Worm (Caenorhabditis elegans) whole organism, mixed stage, embryonic: ENCODE measurements around the gene wdfy-2.
A peak's percentile ranks its signal among the peaks of the same experiment; 100 is the strongest.

Experiments
- M03D4.4 ChIP-seq: sonication (generic microtip); optimal IDR thresholded peaks from 2 replicates; lab custom pipeline; 2017; ENCODE audit warnings: mild to moderate bottlenecking, missing genetic modification characterization, missing compliant biosample characterization
- blmp-1 ChIP-seq: fragments of 150-350 bp; optimal IDR thresholded peaks from 2 replicates; lab custom pipeline; 2014; ENCODE audit warnings: missing biosample characterization, missing genetic modification characterization
- ceh-39 ChIP-seq: fragments of 150-350 bp; optimal IDR thresholded peaks from 2 replicates; lab custom pipeline; 2014; ENCODE audit warnings: missing biosample characterization, missing genetic modification characterization
- ceh-43 ChIP-seq: fragments of 200-800 bp; sonication (Bioruptor generic); optimal IDR thresholded peaks from 2 replicates; lab custom pipeline; 2018; ENCODE audit warnings: mild to moderate bottlenecking, missing genetic modification characterization, moderate library complexity, missing compliant biosample characterization
- ceh-83 ChIP-seq: fragments of 200-800 bp; sonication (Bioruptor generic); optimal IDR thresholded peaks from 2 replicates; lab custom pipeline; 2018; ENCODE audit warnings: mild to moderate bottlenecking, missing genetic modification characterization, missing compliant biosample characterization
- ces-1 ChIP-seq: fragments of 150-350 bp; optimal IDR thresholded peaks from 2 replicates; lab custom pipeline; 2014; ENCODE audit warnings: missing biosample characterization, missing genetic modification reagents, missing genetic modification characterization
- cnd-1 ChIP-seq: fragments of 200-800 bp; sonication (Bioruptor generic); optimal IDR thresholded peaks from 2 replicates; lab custom pipeline; 2018; ENCODE audit warnings: mild to moderate bottlenecking, missing genetic modification characterization, missing compliant biosample characterization
- drap-1 ChIP-seq: fragments of 200-800 bp; sonication (Bioruptor generic); optimal IDR thresholded peaks from 3 replicates; lab custom pipeline; 2018; ENCODE audit warnings: mild to moderate bottlenecking, missing genetic modification characterization, missing compliant biosample characterization
- elt-1 ChIP-seq: sonication (generic microtip); optimal IDR thresholded peaks from 2 replicates; lab custom pipeline; 2017; ENCODE audit warnings: missing genetic modification characterization, mild to moderate bottlenecking, missing compliant biosample characterization, antibody characterized with exemption, moderate library complexity, borderline replicate concordance; ENCODE audit not compliant: insufficient read depth
- elt-3 ChIP-seq: fragments of 150-350 bp; optimal IDR thresholded peaks from 2 replicates; lab custom pipeline; 2014; ENCODE audit warnings: missing biosample characterization, missing genetic modification characterization
- flh-1 ChIP-seq: fragments of 200-800 bp; sonication (Bioruptor generic); optimal IDR thresholded peaks from 2 replicates; lab custom pipeline; 2018; ENCODE audit warnings: mild to moderate bottlenecking, missing genetic modification characterization, moderate library complexity, missing compliant biosample characterization
- ham-2 ChIP-seq: fragments of 200-800 bp; sonication (Bioruptor generic); optimal IDR thresholded peaks from 2 replicates; lab custom pipeline; 2018; ENCODE audit warnings: mild to moderate bottlenecking, missing genetic modification characterization, missing compliant biosample characterization
- hlh-1 ChIP-seq: fragments of 150-350 bp; optimal IDR thresholded peaks from 2 replicates; lab custom pipeline; 2014; ENCODE audit warnings: missing biosample characterization, missing genetic modification reagents, missing genetic modification characterization
- lin-13 ChIP-seq: fragments of 150-350 bp; optimal IDR thresholded peaks from 2 replicates; lab custom pipeline; 2014; ENCODE audit warnings: missing biosample characterization, missing genetic modification characterization
- lin-32 ChIP-seq: fragments of 200-800 bp; sonication (Bioruptor generic); optimal IDR thresholded peaks from 2 replicates; lab custom pipeline; 2018; ENCODE audit warnings: mild to moderate bottlenecking, missing genetic modification characterization, missing compliant biosample characterization
- lsy-2 ChIP-seq: fragments of 150-350 bp; optimal IDR thresholded peaks from 2 replicates; lab custom pipeline; 2014; ENCODE audit warnings: missing biosample characterization, missing genetic modification characterization
- mab-5 ChIP-seq: fragments of 150-350 bp; optimal IDR thresholded peaks from 2 replicates; lab custom pipeline; 2014; ENCODE audit warnings: missing biosample characterization, missing genetic modification characterization
- mep-1 ChIP-seq: fragments of 150-350 bp; optimal IDR thresholded peaks from 2 replicates; lab custom pipeline; 2017; ENCODE audit warnings: missing biosample characterization, missing genetic modification reagents, missing genetic modification characterization, inconsistent platforms
- mls-2 ChIP-seq: sonication (generic microtip); optimal IDR thresholded peaks from 2 replicates; lab custom pipeline; 2016; ENCODE audit warnings: mild to moderate bottlenecking, missing genetic modification characterization, moderate library complexity, missing compliant biosample characterization
- nhr-12 ChIP-seq: fragments of 150-350 bp; optimal IDR thresholded peaks from 2 replicates; lab custom pipeline; 2014; ENCODE audit warnings: missing biosample characterization, missing genetic modification characterization
- nhr-2 ChIP-seq: fragments of 150-350 bp; optimal IDR thresholded peaks from 2 replicates; lab custom pipeline; 2014; ENCODE audit warnings: missing biosample characterization, missing genetic modification characterization
- nhr-237 ChIP-seq: fragments of 150-350 bp; optimal IDR thresholded peaks from 2 replicates; lab custom pipeline; 2014; ENCODE audit warnings: missing biosample characterization, missing genetic modification characterization
- nhr-28 ChIP-seq: fragments of 150-350 bp; optimal IDR thresholded peaks from 2 replicates; lab custom pipeline; 2014; ENCODE audit warnings: missing biosample characterization, missing genetic modification characterization
- pha-4 ChIP-seq: fragments of 150-350 bp; optimal IDR thresholded peaks from 2 replicates; lab custom pipeline; 2018; ENCODE audit warnings: missing biosample characterization, missing genetic modification reagents, missing genetic modification characterization
- sem-2 ChIP-seq: fragments of 200-800 bp; sonication (Bioruptor generic); optimal IDR thresholded peaks from 2 replicates; lab custom pipeline; 2018; ENCODE audit warnings: mild to moderate bottlenecking, missing genetic modification characterization, missing compliant biosample characterization
- snpc-4 ChIP-seq: fragments of 150-350 bp; optimal IDR thresholded peaks from 2 replicates; lab custom pipeline; 2014; ENCODE audit warnings: missing biosample characterization, missing genetic modification characterization
- sptf-1 ChIP-seq: sonication (generic microtip); optimal IDR thresholded peaks from 2 replicates; lab custom pipeline; 2017; ENCODE audit warnings: mild to moderate bottlenecking, missing genetic modification characterization, moderate library complexity, missing compliant biosample characterization
- tbx-8 ChIP-seq: fragments of 200-800 bp; sonication (Bioruptor generic); optimal IDR thresholded peaks from 2 replicates; lab custom pipeline; 2018; ENCODE audit warnings: mild to moderate bottlenecking, missing genetic modification characterization, moderate library complexity, missing compliant biosample characterization
- unc-120 ChIP-seq: sonication (generic microtip); optimal IDR thresholded peaks from 2 replicates; lab custom pipeline; 2017; ENCODE audit warnings: missing genetic modification characterization, missing compliant biosample characterization; ENCODE audit not compliant: poor library complexity, severe bottlenecking
- unc-39 ChIP-seq: fragments of 150-350 bp; optimal IDR thresholded peaks from 2 replicates; lab custom pipeline; 2014; ENCODE audit warnings: missing biosample characterization, missing genetic modification characterization
- unc-62 ChIP-seq: fragments of 150-350 bp; optimal IDR thresholded peaks from 2 replicates; lab custom pipeline; 2014; ENCODE audit warnings: missing biosample characterization, missing genetic modification reagents, missing genetic modification characterization
- zip-8 ChIP-seq: fragments of 150-350 bp; optimal IDR thresholded peaks from 2 replicates; lab custom pipeline; 2014; ENCODE audit warnings: missing biosample characterization, missing genetic modification characterization
- ztf-11 ChIP-seq: fragments of 150-350 bp; optimal IDR thresholded peaks from 2 replicates; lab custom pipeline; 2014; ENCODE audit warnings: missing biosample characterization, missing genetic modification characterization

Gene wdfy-2

DNA sequence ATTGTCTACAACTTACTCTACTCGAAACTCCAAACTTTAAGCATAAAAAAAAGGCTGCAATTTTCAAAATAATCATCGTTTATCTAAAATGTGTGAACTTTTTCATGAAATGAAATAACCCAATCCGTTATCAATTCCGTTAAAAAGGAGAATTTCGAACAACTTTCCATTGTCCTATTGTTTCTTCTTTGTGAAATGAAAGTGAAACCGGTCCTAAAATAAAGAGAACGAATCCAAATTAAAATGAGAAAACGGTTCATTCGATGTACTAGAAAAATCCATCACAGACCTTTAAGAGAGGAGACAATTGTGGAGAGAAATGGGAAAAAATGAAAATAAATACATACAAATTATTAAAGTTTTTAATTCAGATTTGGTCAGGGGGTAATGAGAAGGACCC lies 24.0 kb upstream of the wdfy-2 start, which contains the start of gene C01G6.9:
Gene C01G6.9 (minus strand): TSS at position 141 of the 400 bp plus-strand sequence.
- TF ChIP-seq blmp-1 (tag; lab: Kevin White, UChicago) (no peak), mab-5 (no peak), mep-1 (tag; lab: Kevin White, UChicago) (no peak), ztf-11 (tag; lab: Kevin White, UChicago) (no peak), flh-1 (GFP tag; lab: Kevin White, UChicago) (no peak), cnd-1 (tag; lab: Kevin White, UChicago) (no peak), tbx-8 (GFP tag; lab: Kevin White, UChicago) (no peak), unc-62 (no peak), nhr-12 (tag; lab: Kevin White, UChicago) (no peak), nhr-237 (tag; lab: Kevin White, UChicago) (no peak), hlh-1 (no peak), ceh-83 (no peak), elt-1 (no peak), sem-2 (no peak), unc-120 (tag; lab: Kevin White, UChicago) (no peak), M03D4.4 (tag; lab: Kevin White, UChicago) (no peak), pha-4 (tag; lab: Kevin White, UChicago) (no peak)
- TF ChIP-seq, all 35 proteins: peak for 0

DNA sequence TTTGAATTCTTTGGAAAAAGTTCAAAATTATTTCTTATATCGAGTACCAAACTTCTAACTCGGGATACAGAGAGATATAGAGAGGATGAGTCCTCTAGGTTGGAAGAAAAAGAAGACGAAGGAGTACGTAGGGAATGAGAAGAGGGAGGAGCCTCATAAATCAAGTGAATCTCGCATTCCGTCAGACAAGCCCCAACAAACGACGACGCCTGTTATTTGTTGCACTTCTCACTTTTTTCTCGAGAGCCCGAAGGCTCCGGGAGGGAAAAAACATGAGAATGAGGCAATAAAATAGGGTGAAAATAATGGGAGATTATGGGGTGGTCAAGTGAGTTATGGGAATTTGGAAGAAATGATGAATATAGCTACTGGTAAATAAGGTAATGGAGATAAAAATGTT lies 20.0 kb upstream of the wdfy-2 start:
- TF ChIP-seq ces-1 (GFP tag; lab: Kevin White, UChicago) (no peak), unc-120 (tag; lab: Kevin White, UChicago) (peak; percentile 10), M03D4.4 (tag; lab: Kevin White, UChicago) (no peak), unc-62 (peak; percentile 53), hlh-1 (peak; percentile 31), elt-1 (no peak), mls-2 (tag; lab: Kevin White, UChicago) (no peak), mab-5 (peak; percentile 88), mep-1 (tag; lab: Kevin White, UChicago) (no peak), ceh-39 (no peak)

DNA sequence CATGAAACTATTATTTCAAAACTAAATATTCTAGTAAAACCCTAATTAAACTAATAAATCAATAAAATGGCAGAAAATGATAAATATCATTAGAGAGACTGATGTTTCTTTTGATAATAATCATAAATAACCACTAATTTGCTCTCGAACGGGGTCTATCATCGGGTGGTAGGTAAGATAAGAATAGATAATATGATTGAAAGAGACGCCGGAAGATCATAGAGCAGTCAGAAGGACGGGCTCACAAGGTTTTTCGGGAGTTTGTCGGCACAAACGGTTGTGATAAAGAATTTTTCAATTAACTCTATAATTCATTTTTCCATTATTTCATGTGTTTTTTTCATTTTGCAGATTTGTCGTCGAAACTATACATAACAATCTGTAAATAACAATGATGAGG lies 18.6 kb upstream of the wdfy-2 start:
- no peak for TF ChIP-seq drap-1 (GFP tag; lab: Kevin White, UChicago)
- peak; percentile 22 for TF ChIP-seq elt-1
- TF ChIP-seq unc-39 (tag; lab: Kevin White, UChicago), result no peak
- TF ChIP-seq unc-120 (tag; lab: Kevin White, UChicago), result no peak
- peak; percentile 28 for TF ChIP-seq nhr-2 (tag; lab: Kevin White, UChicago)
- no peak for TF ChIP-seq mep-1 (tag; lab: Kevin White, UChicago)

DNA sequence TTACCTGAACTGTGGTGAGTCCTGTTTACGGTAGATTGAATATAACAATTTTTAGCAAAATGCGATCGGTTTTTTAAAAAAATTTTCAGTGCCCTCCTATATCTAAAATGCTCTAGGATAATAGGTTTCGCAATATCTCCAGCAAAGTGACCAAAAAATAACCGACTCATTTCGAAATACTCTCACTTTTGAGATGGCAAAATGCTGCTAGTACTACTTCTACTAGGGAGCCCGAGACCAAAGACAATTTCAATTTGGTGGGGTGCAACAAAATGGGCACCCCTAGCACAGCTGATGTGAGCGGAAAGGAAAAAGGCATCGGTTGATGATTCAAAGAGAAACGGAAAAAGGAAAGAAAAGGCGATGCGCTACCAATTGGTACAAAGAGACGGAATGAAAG lies 16.1 kb upstream of the wdfy-2 start:
- no peak for TF ChIP-seq elt-1
- peak; percentile 8 for TF ChIP-seq ces-1 (GFP tag; lab: Kevin White, UChicago)
- TF ChIP-seq, all 35 proteins: peak for 1

DNA sequence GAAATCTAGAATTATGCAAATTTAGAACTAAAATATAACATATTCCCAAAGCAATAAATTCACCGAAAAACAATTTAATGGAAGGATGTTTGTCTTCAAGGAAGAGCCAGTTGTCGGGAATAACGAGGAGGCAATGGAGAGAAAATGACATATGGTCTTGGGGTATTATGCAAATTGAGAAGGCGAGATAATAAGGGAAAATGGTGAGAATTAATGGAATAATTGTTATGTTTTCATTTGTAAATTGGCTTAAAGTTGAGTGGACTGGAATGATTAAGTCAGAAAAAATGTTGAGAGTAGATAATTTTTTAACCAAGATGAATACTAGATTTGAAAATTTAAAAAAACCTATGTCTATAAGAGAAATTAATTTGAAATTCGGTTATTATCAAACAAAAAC lies 14.8 kb upstream of the wdfy-2 start:
- TF ChIP-seq hlh-1 (peak; percentile 26), cnd-1 (tag; lab: Kevin White, UChicago) (peak; percentile 20), mls-2 (tag; lab: Kevin White, UChicago) (peak; percentile 34), sptf-1 (no peak), ces-1 (GFP tag; lab: Kevin White, UChicago) (peak; percentile 94)
- TF ChIP-seq, all 35 proteins: peak for 4

DNA sequence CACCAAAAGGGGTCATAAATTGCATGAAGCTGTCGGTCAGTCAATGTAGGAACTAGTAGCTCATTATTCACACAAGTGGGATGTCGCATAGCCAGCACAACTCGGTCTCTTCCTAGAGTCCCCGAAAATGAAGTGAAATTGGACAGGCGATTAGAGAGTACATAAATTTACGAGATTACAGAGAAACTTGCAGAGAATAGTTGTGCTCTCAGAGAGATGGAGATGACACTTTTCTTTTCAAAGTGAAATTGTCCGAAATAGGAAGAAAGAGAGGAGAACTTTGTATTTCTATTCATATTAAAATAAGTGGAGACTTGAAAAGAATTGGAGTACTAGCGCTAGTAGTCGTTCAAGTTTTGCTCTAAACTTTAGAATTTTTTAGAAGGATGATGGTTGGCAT lies 14.1 kb upstream of the wdfy-2 start:
- TF ChIP-seq unc-62, result peak; percentile 30
- no peak for TF ChIP-seq ztf-11 (tag; lab: Kevin White, UChicago)
- peak; percentile 85 for TF ChIP-seq ces-1 (GFP tag; lab: Kevin White, UChicago)
- TF ChIP-seq sem-2, result no peak

DNA sequence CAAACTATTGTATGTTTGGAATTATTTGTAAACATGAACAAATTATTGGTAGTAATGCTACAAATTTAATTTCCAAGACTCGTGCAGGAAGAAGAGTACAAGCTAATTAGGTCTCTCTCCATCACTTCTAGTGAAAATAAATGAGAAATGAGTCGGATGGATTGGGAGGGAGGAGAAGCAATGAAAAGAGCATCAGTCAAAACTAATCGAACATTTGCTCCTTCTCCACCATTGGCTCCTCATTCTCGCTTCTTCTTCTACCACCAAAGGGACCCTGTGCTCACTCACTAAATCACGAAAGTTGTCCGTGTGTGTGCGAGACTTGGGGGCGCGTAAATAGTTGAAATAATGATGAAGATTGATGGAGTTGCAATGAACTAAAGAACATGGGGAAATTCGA lies 12.8 kb upstream of the wdfy-2 start:
- TF ChIP-seq lin-32 (GFP tag; lab: Kevin White, UChicago), result no peak
- no peak for TF ChIP-seq tbx-8 (GFP tag; lab: Kevin White, UChicago)
- TF ChIP-seq mls-2 (tag; lab: Kevin White, UChicago), result no peak
- no peak for TF ChIP-seq nhr-12 (tag; lab: Kevin White, UChicago)
- no peak for TF ChIP-seq ceh-83
- no peak for TF ChIP-seq sptf-1
- peak; percentile 79 for TF ChIP-seq unc-120 (tag; lab: Kevin White, UChicago)
- TF ChIP-seq unc-39 (tag; lab: Kevin White, UChicago), result no peak
- no peak for TF ChIP-seq blmp-1 (tag; lab: Kevin White, UChicago)
- no peak for TF ChIP-seq nhr-2 (tag; lab: Kevin White, UChicago)
- TF ChIP-seq nhr-28, result no peak
- TF ChIP-seq M03D4.4 (tag; lab: Kevin White, UChicago), result no peak
- peak; percentile 96 for TF ChIP-seq unc-62
- no peak for TF ChIP-seq flh-1 (GFP tag; lab: Kevin White, UChicago)
- peak; percentile 12 for TF ChIP-seq cnd-1 (tag; lab: Kevin White, UChicago)
- TF ChIP-seq pha-4 (tag; lab: Kevin White, UChicago), result no peak
- no peak for TF ChIP-seq lsy-2 (tag; lab: Kevin White, UChicago)
- TF ChIP-seq ztf-11 (tag; lab: Kevin White, UChicago), result no peak
- no peak for TF ChIP-seq elt-1
- no peak for TF ChIP-seq elt-3 (tag; lab: Kevin White, UChicago)
- TF ChIP-seq ceh-43, result no peak
- TF ChIP-seq hlh-1, result peak; percentile 54
- no peak for TF ChIP-seq drap-1 (GFP tag; lab: Kevin White, UChicago)
- TF ChIP-seq zip-8 (tag; lab: Kevin White, UChicago), result no peak
- no peak for TF ChIP-seq snpc-4 (tag; lab: Kevin White, UChicago)
- no peak for TF ChIP-seq ham-2 (GFP tag; lab: Kevin White, UChicago)
- TF ChIP-seq mab-5, result peak; percentile 52
- no peak for TF ChIP-seq lin-13 (tag; lab: Kevin White, UChicago)
- no peak for TF ChIP-seq sem-2
